Fruit fly (Drosophila melanogaster) ovary, adult (tissue): Measurements from ENCODE around the gene eys.
A peak's percentile ranks its signal among the peaks of the same experiment; 100 is the strongest.

Experiments
- CG17801 ChIP-seq: fragments of 200-800 bp; optimal IDR thresholded peaks from 2 replicates; lab custom pipeline; 2019; ENCODE audit warnings: missing biosample characterization, mild to moderate bottlenecking, missing genetic modification characterization, moderate library complexity; ENCODE audit not compliant: partially characterized antibody

eys gene

DNA sequence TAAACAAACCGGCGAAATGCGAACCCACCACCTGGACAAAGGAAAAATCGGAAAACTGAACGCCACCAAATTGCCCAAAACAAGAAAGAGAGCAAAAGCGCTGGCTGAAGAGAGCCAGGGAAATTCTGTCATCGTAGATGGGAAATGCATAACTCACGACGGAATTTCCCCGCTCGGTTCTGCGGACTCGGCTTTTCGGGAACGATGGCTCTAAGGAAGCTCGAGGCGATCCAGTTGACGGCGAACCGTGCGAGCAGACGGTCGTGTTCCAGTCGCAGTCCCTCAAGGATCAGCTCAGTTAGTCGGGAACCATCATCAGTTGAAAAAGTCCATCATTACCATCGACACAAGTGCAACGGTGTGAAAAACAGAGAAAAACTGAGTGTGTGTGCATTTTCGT, at the start of gene eys:
Gene eys (plus strand): TSS at position 232 of the 400 bp plus-strand sequence.
- no peak for TF ChIP-seq CG17801

DNA sequence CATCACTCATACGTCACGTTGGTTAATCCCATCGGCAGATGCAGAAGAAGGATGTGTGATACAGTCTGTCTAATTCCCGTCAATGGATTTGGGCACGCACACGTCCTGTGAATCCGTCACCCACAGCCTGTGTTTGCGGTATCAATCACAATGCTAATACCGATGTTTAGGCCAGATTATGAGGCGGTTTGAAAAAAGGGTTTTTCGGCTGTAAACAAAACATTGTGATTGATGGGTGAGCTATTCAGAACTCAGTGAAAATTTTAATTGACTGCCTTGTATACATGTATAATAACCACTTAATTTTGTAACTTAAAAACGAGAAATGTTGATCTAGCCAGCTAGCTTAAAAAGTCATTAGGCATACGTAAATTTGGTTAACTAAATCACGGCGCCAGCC, 48.3 kb upstream of the eys start, which contains the start of gene CG4270:
Gene CG4270 (plus strand): TSS at position 301 of the 400 bp plus-strand sequence.
- TF ChIP-seq CG17801, result no peak

DNA sequence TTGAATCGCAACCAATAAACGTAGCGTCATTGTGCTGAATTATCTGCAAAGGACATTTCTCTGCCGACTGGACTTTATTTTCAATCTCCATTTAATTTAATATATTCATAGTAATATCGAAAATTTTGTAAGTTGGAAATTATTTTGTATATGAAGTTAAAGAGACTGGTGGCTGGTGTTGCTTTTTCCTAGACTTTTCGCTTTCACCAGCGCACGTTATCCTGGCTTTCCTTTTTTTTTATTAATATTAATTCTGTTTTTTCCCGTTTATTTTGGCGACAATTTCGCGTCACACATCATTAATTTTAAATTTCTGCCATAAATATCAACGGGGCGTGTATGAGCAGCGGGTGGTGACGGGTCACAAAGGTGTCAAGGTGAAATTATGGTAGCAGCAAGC, 46.3 kb upstream of the eys start, which contains the start of gene CG34049:
Gene CG34049 (minus strand): TSS at position 101 of the 400 bp plus-strand sequence.
- no peak for TF ChIP-seq CG17801

DNA sequence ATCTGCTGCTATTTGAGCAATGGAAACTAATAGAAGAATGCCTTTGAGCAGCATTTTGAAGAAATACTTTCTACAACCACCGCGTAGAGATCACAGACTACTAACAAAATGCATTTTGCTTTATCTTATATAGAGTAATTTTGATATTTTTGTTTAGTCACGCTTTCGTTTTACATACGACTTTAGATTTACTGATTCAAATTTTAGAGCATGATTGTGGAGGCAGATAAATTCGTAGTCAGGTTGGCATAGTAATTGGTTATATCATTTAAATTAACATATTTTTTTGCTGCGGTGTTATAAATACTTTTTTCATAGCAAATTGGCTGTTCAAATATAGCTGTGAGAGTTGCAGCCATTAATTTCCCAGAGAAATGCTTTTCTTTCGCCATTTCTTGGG, 42.4 kb upstream of the eys start, which contains the start of gene CG17242:
Gene CG17242 (minus strand): TSS at position 101 of the 400 bp plus-strand sequence.
- no peak for TF ChIP-seq CG17801

DNA sequence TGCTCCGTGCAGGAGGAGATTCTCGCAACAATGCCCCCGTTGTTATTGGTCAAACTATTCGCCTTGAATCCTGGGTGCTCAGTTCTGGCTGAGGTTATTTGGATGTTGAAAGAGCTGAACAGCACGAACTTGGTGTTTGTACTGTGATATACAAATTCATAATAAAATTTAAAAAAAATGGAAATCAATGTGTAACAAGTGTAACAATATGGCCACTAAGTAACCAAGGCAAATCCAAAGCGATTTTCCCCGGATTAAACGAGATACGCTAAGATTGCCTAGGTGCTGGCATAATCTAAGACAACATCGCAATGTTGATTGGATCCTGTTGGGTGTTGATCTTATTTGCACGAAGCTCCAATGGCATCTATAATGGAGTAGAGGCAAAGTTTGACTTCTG, 26.6 kb upstream of the eys start, which contains the start of gene CG4271:
Gene CG4271 (plus strand): TSS at position 301 of the 400 bp plus-strand sequence.
- no peak for TF ChIP-seq CG17801

DNA sequence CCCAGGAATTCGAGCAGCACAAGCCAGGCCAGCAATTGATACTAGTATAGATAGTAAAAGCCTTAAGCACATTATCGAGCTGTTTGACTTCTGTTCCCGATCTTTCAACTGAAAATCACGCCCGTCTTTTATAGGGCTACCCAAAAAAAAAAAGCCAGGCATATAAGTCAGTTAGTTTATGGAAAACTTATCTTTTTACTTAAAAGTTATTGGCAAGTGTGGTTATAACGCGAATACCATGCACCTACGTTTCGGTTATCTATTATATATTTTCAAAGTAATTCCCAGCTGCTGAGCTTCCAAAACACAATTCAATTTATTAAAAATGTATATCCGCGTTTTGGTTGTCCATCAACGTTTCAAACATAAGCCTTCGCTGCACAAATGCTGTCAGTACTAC, 24.7 kb upstream of the eys start, which contains the start of gene CG31681:
Gene CG31681 (minus strand): TSS at position 101 of the 400 bp plus-strand sequence.
- no peak for TF ChIP-seq CG17801

DNA sequence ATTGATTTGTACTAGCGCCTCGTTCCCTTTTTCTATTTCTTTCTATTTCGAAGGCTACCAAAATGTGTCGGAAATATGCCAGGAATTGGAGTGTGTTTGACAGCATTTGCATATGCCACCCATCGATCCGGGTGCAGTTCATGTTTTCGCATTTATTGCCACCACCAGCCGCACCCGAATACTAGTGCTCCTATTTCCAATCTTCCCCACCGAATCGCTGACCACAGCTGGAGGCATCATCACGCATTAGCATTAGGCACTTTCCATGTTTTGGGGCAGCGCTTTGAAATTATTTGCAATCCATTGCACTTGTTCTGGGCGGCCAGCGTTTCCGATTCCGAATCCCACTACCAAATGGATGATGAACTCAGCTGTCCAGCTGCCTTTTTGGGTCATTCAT, 23.7 kb upstream of the eys start, which contains the start of gene CG42658:
Gene CG42658 (minus strand): TSS at position 101 of the 400 bp plus-strand sequence.
- TF ChIP-seq CG17801, result no peak

DNA sequence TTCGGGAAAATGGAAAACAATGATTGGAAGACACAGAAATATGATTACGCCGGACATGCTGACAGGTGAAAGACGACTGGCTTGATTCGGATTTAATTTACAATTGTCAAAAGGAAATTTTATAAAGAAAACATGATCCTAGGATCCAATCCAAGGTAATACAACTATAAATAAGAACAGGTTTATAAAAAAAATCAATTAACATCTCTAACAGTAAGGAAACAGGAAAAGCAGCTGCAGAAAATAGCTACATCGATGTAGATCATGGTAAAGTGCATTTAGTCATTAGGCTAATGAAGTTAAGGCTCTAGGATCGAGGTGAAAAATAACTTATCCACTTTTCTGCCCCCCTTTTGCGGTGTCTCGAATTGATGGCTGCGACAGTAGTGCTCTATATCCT, 22.2 kb upstream of the eys start, which contains the start of gene CG17237:
Gene CG17237 (minus strand): TSS at position 101 of the 400 bp plus-strand sequence.
- TF ChIP-seq CG17801, result no peak

DNA sequence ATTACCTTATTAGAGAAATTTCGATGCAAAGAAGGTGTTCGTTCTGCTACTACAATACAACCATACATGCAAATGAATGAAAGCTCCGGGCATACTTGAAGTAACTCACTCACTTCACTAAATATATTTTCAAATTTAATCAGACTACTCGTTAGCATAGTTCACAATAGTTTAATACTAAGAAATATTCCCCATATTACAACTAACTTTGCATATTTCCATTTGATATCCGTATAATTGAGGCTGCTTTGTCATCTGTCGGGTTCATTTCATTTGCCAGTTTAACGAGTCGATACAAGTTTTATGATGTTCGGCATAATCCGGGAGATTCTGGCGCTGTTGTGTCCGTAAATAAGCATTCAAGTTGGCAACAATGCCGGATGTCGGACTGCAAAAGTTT, 20.8 kb upstream of the eys start, which contains the start of gene robl22E:
Gene robl22E (minus strand): TSS at position 101 of the 400 bp plus-strand sequence.
- no peak for TF ChIP-seq CG17801

DNA sequence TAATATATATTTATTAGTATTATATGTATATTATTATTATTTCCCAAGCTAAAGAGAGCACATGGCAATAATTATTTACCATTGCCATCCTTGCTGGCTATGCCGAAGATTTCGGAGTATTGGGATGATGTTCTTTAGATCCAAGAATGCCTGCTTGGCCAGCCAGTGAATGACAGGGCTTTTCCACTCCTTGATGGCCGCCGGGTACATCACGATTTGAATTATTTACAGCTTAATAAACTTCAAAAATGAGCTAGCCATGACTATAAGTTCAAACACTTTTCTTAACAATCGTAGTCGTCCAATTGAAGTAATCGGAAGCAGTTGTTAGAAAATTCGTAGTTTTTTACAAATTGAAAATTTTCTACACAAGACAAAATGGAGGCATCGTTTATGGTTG, 11.7 kb upstream of the eys start, which contains the start of gene CG31949:
Gene CG31949 (plus strand): TSS at position 301 of the 400 bp plus-strand sequence.
- TF ChIP-seq CG17801, result no peak

DNA sequence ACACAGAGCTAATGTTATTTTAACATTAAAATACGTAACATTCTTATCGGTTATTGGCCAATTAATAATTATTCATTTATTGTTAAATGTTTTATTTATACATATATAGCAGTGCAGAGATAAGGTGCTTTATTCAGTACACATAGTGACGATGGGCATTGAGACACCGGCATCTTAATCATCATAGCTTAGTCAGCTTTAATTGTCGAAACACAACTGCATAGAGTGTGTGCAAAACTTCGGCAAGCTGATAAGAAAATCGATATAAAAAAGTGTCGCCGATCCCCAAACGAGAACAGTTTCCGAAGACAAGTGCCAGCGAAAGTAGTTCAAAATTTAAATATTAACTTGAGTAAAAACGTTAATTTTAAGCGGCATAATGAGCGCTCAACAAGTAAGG, 3.8 kb upstream of the eys start, which contains the start of gene CG16995:
Gene CG16995 (plus strand): TSS at position 301 of the 400 bp plus-strand sequence.
- TF ChIP-seq CG17801, result no peak

DNA sequence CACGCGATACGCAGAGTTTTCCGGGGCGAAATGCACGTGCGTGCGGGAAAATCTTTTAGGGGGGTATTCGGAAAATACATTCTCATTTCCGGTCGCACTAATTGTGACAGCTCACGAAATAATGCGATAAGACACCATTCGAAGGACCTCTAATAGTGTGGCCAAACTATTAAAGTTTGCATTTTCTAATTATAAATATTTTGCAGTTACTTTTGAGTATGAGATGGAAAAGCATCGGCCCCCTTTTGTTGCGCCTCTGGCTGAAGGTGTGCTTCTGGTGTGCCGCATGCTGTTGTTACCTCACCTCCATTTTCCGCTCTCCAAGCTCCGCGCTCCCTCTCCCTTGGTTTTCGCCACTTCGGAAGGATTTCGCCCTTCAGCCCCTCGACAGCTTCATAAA, 2.7 kb downstream of the eys start:
- TF ChIP-seq CG17801, result no peak

DNA sequence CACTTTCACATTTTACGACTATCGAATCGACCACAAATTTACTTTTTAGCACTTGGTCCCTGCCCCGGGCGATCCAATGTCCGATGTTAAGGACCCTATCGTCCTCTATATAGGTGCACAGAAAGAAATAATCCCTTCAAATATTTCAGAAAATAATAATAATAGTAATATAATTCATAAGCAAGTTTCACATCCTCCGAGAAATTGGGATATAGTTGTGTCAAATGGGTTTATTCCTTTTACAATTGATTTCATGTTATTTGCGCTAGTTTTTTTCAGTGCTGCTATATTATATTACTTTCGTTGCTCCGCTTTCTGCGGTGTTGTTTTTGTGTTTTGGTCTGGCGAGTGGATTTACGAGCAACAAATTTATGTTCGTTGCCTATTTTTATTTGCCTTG, 37.0 kb downstream of the eys start:
- TF ChIP-seq CG17801, result no peak

DNA sequence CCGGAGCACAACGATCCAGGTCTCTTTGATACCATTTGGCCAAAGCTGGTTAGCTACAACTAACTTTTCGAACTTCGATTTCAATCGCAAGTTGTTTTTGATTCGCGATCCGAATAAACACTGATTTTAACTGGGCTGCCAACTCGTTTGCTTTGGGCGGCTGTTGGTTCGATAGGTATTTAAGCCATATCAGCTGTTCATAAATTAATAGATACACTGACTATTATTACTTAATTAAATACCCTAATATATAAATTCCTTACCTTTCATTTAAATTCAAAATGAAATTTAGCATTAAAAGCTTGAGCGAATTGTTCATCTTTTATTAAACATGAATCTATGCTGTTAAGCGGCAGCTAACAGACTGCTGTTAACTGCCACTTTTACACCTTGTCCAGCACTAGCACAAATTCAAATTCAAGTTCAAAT, 45.8 kb downstream of the eys start, which contains the start of gene CG9967:
Gene CG9967 (minus strand): TSS at position 129 of the 429 bp plus-strand sequence.
- peak; percentile 46 for TF ChIP-seq CG17801

DNA sequence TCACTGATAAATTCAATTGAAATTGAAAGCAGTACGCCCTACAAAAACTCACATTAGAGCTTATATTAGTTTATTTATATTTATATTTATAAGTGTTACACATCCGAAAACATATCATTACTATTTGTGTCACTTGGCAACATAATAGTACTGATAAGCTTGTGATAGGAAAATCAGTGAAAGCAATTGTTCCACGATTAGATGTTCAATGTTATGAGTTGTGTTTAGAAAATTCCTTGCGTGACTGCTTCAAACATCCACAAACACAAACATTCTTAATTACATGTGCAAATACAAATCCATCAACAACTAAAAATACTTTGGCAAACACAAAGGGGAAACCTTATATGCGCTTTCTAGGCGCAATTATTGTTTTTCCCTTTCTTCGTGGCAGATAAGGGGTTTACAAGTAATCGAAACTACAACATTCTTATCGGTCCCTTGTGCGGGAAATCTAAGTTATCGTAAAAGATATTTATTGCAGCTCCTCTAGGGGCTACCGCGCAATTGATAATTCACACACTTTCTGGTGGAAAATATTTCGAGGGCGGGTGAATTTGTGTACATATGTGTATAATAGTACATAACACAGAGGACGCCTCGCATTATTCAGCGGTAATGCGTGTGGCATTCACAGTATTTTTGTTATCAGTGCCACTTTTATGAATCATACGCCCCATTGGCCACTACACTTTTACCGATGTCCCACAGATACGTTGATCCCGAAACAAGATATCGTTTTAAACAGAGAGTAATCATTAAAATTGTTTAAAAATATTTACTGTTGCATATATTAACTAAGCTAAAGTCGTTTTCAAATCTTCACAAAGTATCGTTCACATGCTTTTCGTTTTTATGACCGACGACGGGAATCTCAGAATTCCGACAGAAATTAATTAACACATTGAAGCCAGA, 50.7 kb downstream of the eys start:
- no peak for TF ChIP-seq CG17801

DNA sequence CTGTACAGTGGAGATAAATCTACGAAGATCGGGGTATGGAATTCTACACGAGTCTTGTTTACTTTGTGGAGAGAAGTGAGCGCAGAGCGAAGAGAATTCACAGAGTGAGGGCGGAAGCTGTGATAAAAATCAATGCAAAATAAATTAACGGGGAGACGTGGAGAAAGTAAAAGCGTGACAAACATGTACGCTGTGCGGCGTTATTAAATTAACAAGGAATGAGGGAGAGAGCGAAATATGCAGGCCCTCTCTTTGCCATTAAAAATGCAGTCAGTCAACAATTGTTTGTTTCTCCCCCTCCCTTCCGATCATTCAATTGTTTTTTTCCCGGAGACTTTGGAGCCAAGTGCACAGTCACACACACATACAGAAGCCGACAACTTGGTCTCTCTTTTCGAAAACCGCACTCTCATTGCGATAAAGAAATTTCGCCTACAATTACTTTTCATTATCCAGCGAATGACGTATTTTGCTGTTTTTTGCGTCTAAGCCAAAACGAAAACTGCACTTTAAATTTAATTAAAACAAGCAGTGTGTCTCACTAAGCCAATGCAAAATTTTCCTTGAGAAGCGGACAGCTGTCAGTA, 51.4 kb downstream of the eys start:
- no peak for TF ChIP-seq CG17801
